Fruit fly (Drosophila melanogaster) S2 (cell line): ENCODE results near the gene CG44141.
"Not testable (repeated sequence)": the region's sequence is repeated elsewhere in the genome, so short reads cannot be mapped to it uniquely, and the experiment has no call there.

ENCODE experiments used
- CG8478 ChIP-seq: fragments of >200 bp; optimal IDR thresholded peaks from 2 replicates; lab custom pipeline; 2018
- CTCF ChIP-seq, 2 experiments: fragments of >200 bp; optimal IDR thresholded peaks; 2 replicates each; lab custom pipeline; 2018

- TF ChIP-seq CTCF (optimal IDR thresholded peaks at IDR 0.05; lab: Kevin White, UChicago); CG8478 (lab: Kevin White, UChicago): not testable (repeated sequence)
These were observed 36.5 kb upstream of the CG44141 start, which contains the start of gene CG31780 for dm6 chr2L:15695738-15696137.
